Worm (Caenorhabditis elegans) whole organism, early embryonic: ENCODE measurements around the gene gtbp-1.

ENCODE experiments used
- flt-1 ChIP-seq: fragments of 200-800 bp; sonication (Bioruptor generic); IDR thresholded peaks from 2 replicates; pipeline ENCODE4 v1.3.6; 2022; ENCODE audit warnings: missing genetic modification characterization, missing compliant biosample characterization
- pes-1 ChIP-seq: fragments of 200-800 bp; sonication (Bioruptor generic); IDR thresholded peaks from 2 replicates; pipeline ENCODE4 v1.3.6; 2022; ENCODE audit warnings: missing genetic modification reagents, missing genetic modification characterization, missing compliant biosample characterization
- tbx-37 ChIP-seq: fragments of 200-800 bp; sonication (Bioruptor generic); conservative IDR thresholded peaks from 2 replicates; pipeline ENCODE4 v1.3.6; 2022; ENCODE audit warnings: missing genetic modification reagents, missing genetic modification characterization, missing compliant biosample characterization

DNA sequence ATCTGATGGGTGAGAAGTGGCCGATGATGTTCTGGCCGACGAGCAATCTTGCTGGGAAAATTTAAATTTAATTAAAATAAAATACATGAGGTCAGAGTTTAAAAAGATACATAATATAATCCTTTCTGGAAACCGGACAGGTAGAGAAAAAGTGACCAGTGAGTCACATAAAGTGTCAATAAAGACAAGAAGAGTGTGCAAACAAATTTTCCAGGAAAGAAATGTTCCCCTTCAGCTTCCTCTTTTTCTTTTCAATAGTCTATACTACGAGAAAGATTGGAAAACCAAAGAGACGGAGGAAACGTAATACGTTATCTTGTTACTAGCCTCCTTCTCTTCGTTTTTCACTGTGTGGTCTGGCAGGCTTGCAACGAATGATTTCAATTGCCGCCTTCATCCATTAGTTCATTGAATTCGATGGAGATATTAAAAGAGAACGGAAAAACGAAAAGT, 21.8 kb upstream of the gtbp-1 start, which contains the start of gene tsp-12:
- TF ChIP-seq tbx-37 (GFP tag; lab: Robert Waterston, UW) (no peak), pes-1 (GFP tag; lab: Robert Waterston, UW) (no peak), flt-1 (GFP tag; lab: Robert Waterston, UW) (no peak)
